Worm (Caenorhabditis elegans): ENCODE results near the gene pas-6.

DNA sequence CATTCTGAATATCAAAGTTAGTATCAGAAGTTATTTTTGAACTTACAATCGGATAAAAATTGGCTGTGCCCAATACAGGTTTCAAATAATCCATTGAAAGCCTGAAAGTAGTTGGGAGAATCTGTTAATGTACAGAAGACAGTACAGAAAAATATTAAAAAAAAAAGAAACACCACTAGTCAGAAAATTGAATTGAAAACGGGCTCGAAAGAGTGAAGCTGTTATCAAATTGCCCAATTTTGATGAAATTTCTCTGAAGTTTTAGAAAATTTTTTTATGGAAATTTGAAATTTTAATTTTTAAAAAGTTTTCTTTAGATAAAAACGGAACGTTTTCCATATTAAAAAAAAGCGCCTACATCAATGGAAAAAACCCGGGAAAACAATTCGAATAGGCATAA lies 17.0 kb downstream of the pas-6 start, which contains the start of gene C18C4.7:
- TF ChIP-seq dao-5 (tag; optimal IDR thresholded peaks at IDR 0.05) (no peak), W03F9.2 (tag; optimal IDR thresholded peaks at IDR 0.05) (no peak)
